Worm (Caenorhabditis elegans) whole organism, young adult: Measurements from ENCODE around the gene nlp-80.

Source experiments
- C06A6.2 ChIP-seq: fragments of 200-800 bp; sonication (Bioruptor generic); conservative IDR thresholded peaks from 2 replicates; pipeline ENCODE4 v1.3.6; 2022; ENCODE audit warnings: missing genetic modification characterization, missing compliant biosample characterization
- D2030.7 ChIP-seq: fragments of 200-800 bp; sonication (Bioruptor generic); IDR thresholded peaks from 2 replicates; pipeline ENCODE4 v1.3.6; 2022; ENCODE audit warnings: missing genetic modification reagents, missing genetic modification characterization, missing compliant biosample characterization
- F22D6.2 ChIP-seq: sonication (generic microtip); optimal IDR thresholded peaks from 2 replicates; lab custom pipeline; 2016; ENCODE audit warnings: mild to moderate bottlenecking, missing genetic modification characterization, missing compliant biosample characterization
- T26A5.8 ChIP-seq: sonication (generic microtip); optimal IDR thresholded peaks from 2 replicates; lab custom pipeline; 2016; ENCODE audit warnings: missing genetic modification characterization, missing compliant biosample characterization
- Y53F4B.3 ChIP-seq: fragments of 200-800 bp; sonication (Bioruptor generic); IDR thresholded peaks from 2 replicates; pipeline ENCODE4 v1.3.6; 2022; ENCODE audit warnings: missing genetic modification reagents, missing genetic modification characterization, missing compliant biosample characterization
- Y53G8AR.9 ChIP-seq: fragments of 200-800 bp; sonication (Bioruptor generic); conservative IDR thresholded peaks from 2 replicates; pipeline ENCODE4 v1.3.6; 2022; ENCODE audit warnings: missing genetic modification reagents, missing genetic modification characterization, missing compliant biosample characterization
- aptf-2 ChIP-seq: fragments of 200-800 bp; sonication (Bioruptor generic); conservative IDR thresholded peaks from 2 replicates; pipeline ENCODE4 v1.3.6; 2022; ENCODE audit warnings: missing genetic modification reagents, missing genetic modification characterization, missing compliant biosample characterization
- atf-7 ChIP-seq: sonication (generic microtip); optimal IDR thresholded peaks from 2 replicates; lab custom pipeline; 2017; ENCODE audit warnings: mild to moderate bottlenecking, missing genetic modification characterization, missing compliant biosample characterization
- attf-6 ChIP-seq: fragments of 200-800 bp; sonication (Bioruptor generic); IDR thresholded peaks from 2 replicates; pipeline ENCODE4 v1.3.6; 2022; ENCODE audit warnings: missing genetic modification reagents, missing genetic modification characterization, missing compliant biosample characterization
- chd-7 ChIP-seq: sonication (generic microtip); optimal IDR thresholded peaks from 2 replicates; lab custom pipeline; 2016; ENCODE audit warnings: mild to moderate bottlenecking, missing genetic modification characterization, moderate library complexity, missing compliant biosample characterization
- dox-1 ChIP-seq: fragments of 200-800 bp; sonication (Bioruptor generic); IDR thresholded peaks from 2 replicates; pipeline ENCODE4 v1.3.6; 2022; ENCODE audit warnings: missing genetic modification reagents, missing genetic modification characterization, missing compliant biosample characterization
- egrh-3 ChIP-seq: fragments of 200-800 bp; sonication (Bioruptor generic); IDR thresholded peaks from 2 replicates; pipeline ENCODE4 v1.3.6; 2022; ENCODE audit warnings: missing genetic modification reagents, missing genetic modification characterization, missing compliant biosample characterization
- hmg-1.2 ChIP-seq: fragments of 200-800 bp; sonication (Bioruptor generic); IDR thresholded peaks from 2 replicates; pipeline ENCODE4 v1.3.6; 2022; ENCODE audit warnings: missing genetic modification reagents, missing genetic modification characterization, missing compliant biosample characterization
- hrde-1 ChIP-seq: sonication (generic microtip); optimal IDR thresholded peaks from 2 replicates; lab custom pipeline; 2016; ENCODE audit warnings: missing genetic modification characterization, mild to moderate bottlenecking, missing compliant biosample characterization, moderate library complexity, missing genotype, missing genetic modification reagents, borderline replicate concordance
- let-526 ChIP-seq: fragments of 200-800 bp; sonication (Bioruptor generic); IDR thresholded peaks from 2 replicates; pipeline ENCODE4 v1.3.6; 2022; ENCODE audit warnings: missing genetic modification reagents, missing genetic modification characterization, missing compliant biosample characterization
- lin-40 ChIP-seq: sonication (generic microtip); optimal IDR thresholded peaks from 2 replicates; lab custom pipeline; 2016; ENCODE audit warnings: missing genetic modification characterization, mild to moderate bottlenecking, missing compliant biosample characterization, missing genotype, missing genetic modification reagents
- lir-1 ChIP-seq: fragments of 200-800 bp; sonication (Bioruptor generic); conservative IDR thresholded peaks from 2 replicates; pipeline ENCODE4 v1.3.6; 2022; ENCODE audit warnings: missing genetic modification reagents, missing genetic modification characterization, missing compliant biosample characterization
- lsl-1 ChIP-seq: fragments of 200-800 bp; sonication (Bioruptor generic); optimal IDR thresholded peaks from 2 replicates; lab custom pipeline; 2018; ENCODE audit warnings: mild to moderate bottlenecking, missing genetic modification characterization, moderate library complexity, missing compliant biosample characterization
- madf-3 ChIP-seq: fragments of 200-800 bp; sonication (Bioruptor generic); IDR thresholded peaks from 2 replicates; pipeline ENCODE4 v1.3.6; 2022; ENCODE audit warnings: missing genetic modification reagents, missing genetic modification characterization, missing compliant biosample characterization
- madf-6 ChIP-seq: fragments of 200-800 bp; sonication (Bioruptor generic); IDR thresholded peaks from 2 replicates; pipeline ENCODE4 v1.3.6; 2022; ENCODE audit warnings: missing genetic modification reagents, missing genetic modification characterization, missing compliant biosample characterization
- madf-8 ChIP-seq: fragments of 200-800 bp; sonication (Bioruptor generic); conservative IDR thresholded peaks from 2 replicates; pipeline ENCODE4 v1.3.6; 2022; ENCODE audit warnings: missing genetic modification reagents, missing genetic modification characterization, missing compliant biosample characterization
- nhr-90 ChIP-seq: sonication (generic microtip); optimal IDR thresholded peaks from 2 replicates; lab custom pipeline; 2016; ENCODE audit warnings: missing genotype, mild to moderate bottlenecking, missing genetic modification characterization, missing compliant biosample characterization
- rec-8 ChIP-seq, 2 experiments: sonication (generic microtip); optimal IDR thresholded peaks; 2 replicates each; lab custom pipeline; 2016; ENCODE audit warnings: mild to moderate bottlenecking in 2 of 2, missing genetic modification characterization in 2 of 2, missing genetic modification reagents in 2 of 2, missing genotype in 2 of 2, missing biosample characterization in 1 of 2, missing compliant biosample characterization in 1 of 2, moderate library complexity in 1 of 2
- snpc-1.1 ChIP-seq: sonication (generic microtip); optimal IDR thresholded peaks from 2 replicates; lab custom pipeline; 2017; ENCODE audit warnings: missing genetic modification characterization, mild to moderate bottlenecking, missing compliant biosample characterization, antibody characterized with exemption, moderate library complexity, missing genotype, missing genetic modification reagents; ENCODE audit not compliant: insufficient read depth
- snpc-1.3 ChIP-seq: sonication (generic microtip); optimal IDR thresholded peaks from 2 replicates; lab custom pipeline; 2017; ENCODE audit warnings: missing genetic modification characterization, mild to moderate bottlenecking, missing compliant biosample characterization, antibody characterized with exemption, moderate library complexity, missing genotype, missing genetic modification reagents; ENCODE audit not compliant: insufficient read depth
- zfh-2 ChIP-seq: fragments of 200-800 bp; sonication (Bioruptor generic); conservative IDR thresholded peaks from 2 replicates; pipeline ENCODE4 v1.3.6; 2022; ENCODE audit warnings: missing genetic modification reagents, missing genetic modification characterization, missing compliant biosample characterization
- ztf-18 ChIP-seq: sonication (generic microtip); optimal IDR thresholded peaks from 2 replicates; lab custom pipeline; 2016; ENCODE audit warnings: missing genotype, mild to moderate bottlenecking, missing genetic modification characterization, missing compliant biosample characterization
- ztf-3 ChIP-seq: fragments of 200-800 bp; sonication (Bioruptor generic); optimal IDR thresholded peaks from 2 replicates; lab custom pipeline; 2018; ENCODE audit warnings: mild to moderate bottlenecking, missing genetic modification characterization, missing compliant biosample characterization

nlp-80 gene

DNA sequence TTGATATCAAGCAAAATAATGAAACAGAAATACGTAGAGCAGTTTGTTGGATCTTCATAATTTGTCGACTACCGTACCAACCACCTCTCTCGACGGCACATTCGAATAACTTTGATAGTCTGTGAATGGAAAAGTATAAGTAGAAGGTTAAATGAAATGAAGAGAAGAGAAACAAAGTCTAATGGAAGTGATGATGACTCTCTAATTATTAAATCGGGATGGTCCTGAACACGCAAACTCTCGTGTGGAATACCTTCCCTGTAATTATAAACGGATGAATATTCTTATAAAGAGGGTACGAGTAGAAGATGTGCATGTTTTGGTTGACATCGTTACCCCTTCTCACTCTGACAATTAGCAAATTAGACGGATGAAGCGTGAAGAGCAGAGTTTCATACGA, 42.6 kb downstream of the nlp-80 start, which contains the start of the genes C13G3.12 and hot-6:
Gene C13G3.12 (minus strand): TSS at position 101 of the 400 bp plus-strand sequence.
Gene hot-6 (minus strand): TSS at position 121 of the 400 bp plus-strand sequence.
- TF ChIP-seq snpc-1.1 (no peak), let-526 (GFP tag; lab: Robert Waterston, UW) (no peak), C06A6.2 (GFP tag; lab: Robert Waterston, UW) (no peak), Y53G8AR.9 (GFP tag; lab: Robert Waterston, UW) (no peak), aptf-2 (GFP tag; lab: Robert Waterston, UW) (no peak), hrde-1 (tag; lab: Kevin White, UChicago) (no peak), lir-1 (GFP tag; lab: Robert Waterston, UW) (no peak), ztf-3 (GFP tag; lab: Kevin White, UChicago) (no peak), lin-40 (tag; lab: Kevin White, UChicago) (no peak)

DNA sequence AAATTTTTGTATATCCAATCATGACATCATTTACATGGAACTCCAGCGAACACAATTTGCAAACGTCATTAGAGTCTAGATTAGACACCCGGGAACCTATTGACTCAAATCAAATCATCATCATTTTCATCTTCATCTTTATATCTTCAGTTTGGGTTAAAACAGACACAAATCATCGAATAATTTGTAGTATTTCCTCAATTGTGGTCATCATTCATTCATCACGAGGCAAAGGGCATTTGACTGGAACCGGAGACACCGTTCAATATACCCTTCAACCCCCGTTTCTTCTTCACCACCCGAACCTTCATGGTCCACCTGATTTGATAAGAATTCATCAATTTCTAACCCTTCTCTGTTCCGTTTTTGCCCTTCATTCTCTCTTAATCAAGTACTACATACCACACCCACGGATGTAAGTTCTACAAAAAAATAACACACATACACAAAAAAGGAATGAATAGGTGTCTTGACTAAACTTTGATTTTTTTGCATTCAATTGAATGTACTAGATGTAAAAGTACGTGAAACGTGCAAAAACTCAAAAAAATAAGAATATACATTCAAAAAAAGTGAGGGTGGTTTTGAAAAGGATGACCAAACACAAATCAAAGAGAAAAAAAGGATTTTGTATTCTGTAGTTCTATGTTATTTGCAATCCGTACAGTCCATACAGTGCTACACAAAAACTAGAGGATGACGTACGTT, 48.4 kb downstream of the nlp-80 start:
- TF ChIP-seq chd-7 (tag; lab: Kevin White, UChicago) (no peak), attf-6 (GFP tag; lab: Robert Waterston, UW) (no peak), hmg-1.2 (GFP tag; lab: Robert Waterston, UW) (no peak), madf-3 (GFP tag; lab: Robert Waterston, UW) (no peak), D2030.7 (GFP tag; lab: Robert Waterston, UW) (no peak), ztf-18 (no peak), atf-7 (tag; lab: Kevin White, UChicago) (no peak), zfh-2 (GFP tag; lab: Robert Waterston, UW) (no peak), egrh-3 (no peak), F22D6.2 (tag; lab: Kevin White, UChicago) (no peak), T26A5.8 (tag; lab: Kevin White, UChicago) (no peak), lsl-1 (GFP tag; lab: Kevin White, UChicago) (no peak), Y53F4B.3 (GFP tag; lab: Robert Waterston, UW) (no peak), nhr-90 (tag; lab: Kevin White, UChicago) (no peak), madf-6 (GFP tag; lab: Robert Waterston, UW) (no peak), dox-1 (GFP tag; lab: Robert Waterston, UW) (no peak), rec-8 (tag; optimal IDR thresholded peaks at IDR 0.05; lab: Kevin White, UChicago) (no peak), madf-8 (GFP tag; lab: Robert Waterston, UW) (no peak), snpc-1.3 (no peak), snpc-1.1 (no peak)
